Fruit fly (Drosophila melanogaster) whole organism, embryonic: Measurements from ENCODE around the gene CG5087.

Experiments
- CG10274 ChIP-seq: fragments of 200-800 bp; sonication (Bioruptor generic); optimal IDR thresholded peaks from 3 replicates; lab custom pipeline; 2017; ENCODE audit warnings: missing biosample characterization, mild to moderate bottlenecking, missing genetic modification characterization
- CG10654 ChIP-seq: fragments of 200-800 bp; sonication (Bioruptor generic); optimal IDR thresholded peaks from 2 replicates; lab custom pipeline; 2016; ENCODE audit warnings: missing biosample characterization, missing genetic modification characterization
- CG11247 ChIP-seq: fragments of 200-800 bp; sonication (Bioruptor generic); IDR thresholded peaks from 2 replicates; pipeline ENCODE4 v1.3.6; 2022; ENCODE audit warnings: missing biosample characterization, missing genetic modification characterization
- CG11695 ChIP-seq: fragments of 200-800 bp; sonication (Bioruptor generic); IDR thresholded peaks from 3 replicates; pipeline ENCODE4 v1.3.6; 2022; ENCODE audit warnings: missing biosample characterization, missing genetic modification characterization
- CG12104 ChIP-seq: fragments of 200-800 bp; sonication (Bioruptor generic); optimal IDR thresholded peaks from 3 replicates; lab custom pipeline; 2016; ENCODE audit warnings: missing biosample characterization, missing genetic modification characterization
- CG12236 ChIP-seq: fragments of 200-800 bp; sonication (Bioruptor generic); optimal IDR thresholded peaks from 2 replicates; lab custom pipeline; 2016; ENCODE audit warnings: missing biosample characterization, missing genetic modification characterization
- CG13624 ChIP-seq: fragments of 200-800 bp; sonication (Bioruptor generic); optimal IDR thresholded peaks from 2 replicates; lab custom pipeline; 2016; ENCODE audit warnings: missing biosample characterization, missing genetic modification characterization
- CG14014 ChIP-seq: fragments of 200-800 bp; sonication (Bioruptor generic); IDR thresholded peaks from 2 replicates; pipeline ENCODE4 v1.3.6; 2022; ENCODE audit warnings: missing biosample characterization, missing genetic modification characterization
- CG15601 ChIP-seq: fragments of 200-800 bp; sonication (Bioruptor generic); optimal IDR thresholded peaks from 3 replicates; lab custom pipeline; 2019; ENCODE audit warnings: missing biosample characterization, mild to moderate bottlenecking, missing genetic modification characterization, moderate library complexity
- CG17361 ChIP-seq: fragments of 200-800 bp; sonication (Bioruptor generic); IDR thresholded peaks from 3 replicates; pipeline ENCODE4 v1.3.6; 2022; ENCODE audit warnings: missing biosample characterization, missing genetic modification characterization
- CG17802 ChIP-seq: fragments of 200-800 bp; sonication (Bioruptor generic); optimal IDR thresholded peaks from 2 replicates; lab custom pipeline; 2018; ENCODE audit warnings: missing biosample characterization, mild to moderate bottlenecking, missing genetic modification characterization, moderate library complexity
- CG18476 ChIP-seq: fragments of 200-800 bp; sonication (Bioruptor generic); optimal IDR thresholded peaks from 2 replicates; lab custom pipeline; 2016; ENCODE audit warnings: missing biosample characterization, mild to moderate bottlenecking, missing genetic modification characterization
- CG2889 ChIP-seq: fragments of 200-800 bp; sonication (Bioruptor generic); IDR thresholded peaks from 3 replicates; pipeline ENCODE4 v1.3.6; 2022; ENCODE audit warnings: missing biosample characterization, missing genetic modification characterization
- CG31365 ChIP-seq: fragments of 200-800 bp; sonication (Bioruptor generic); optimal IDR thresholded peaks from 2 replicates; lab custom pipeline; 2018; ENCODE audit warnings: missing biosample characterization, mild to moderate bottlenecking, missing genetic modification characterization
- CG32532 ChIP-seq: fragments of 200-800 bp; sonication (Bioruptor generic); IDR thresholded peaks from 2 replicates; pipeline ENCODE4 v1.3.6; 2022; ENCODE audit warnings: missing biosample characterization, missing genetic modification characterization
- CG33557 ChIP-seq: fragments of 200-800 bp; sonication (Bioruptor generic); optimal IDR thresholded peaks from 2 replicates; lab custom pipeline; 2019; ENCODE audit warnings: missing biosample characterization, mild to moderate bottlenecking, missing genetic modification characterization, moderate library complexity
- CG6175 ChIP-seq: fragments of 200-800 bp; sonication (Bioruptor generic); IDR thresholded peaks from 3 replicates; pipeline ENCODE4 v1.3.6; 2022; ENCODE audit warnings: missing biosample characterization, missing genetic modification characterization
- CG6254 ChIP-seq: fragments of 200-800 bp; sonication (Bioruptor generic); optimal IDR thresholded peaks from 3 replicates; lab custom pipeline; 2017; ENCODE audit warnings: mild to moderate bottlenecking, missing biosample characterization, missing genetic modification reagents, missing genetic modification characterization
- CG8290 ChIP-seq, 3 experiments: fragments of 200-800 bp; sonication (Bioruptor generic); optimal IDR thresholded peaks; 2 replicates each; lab custom pipeline; 2016 to 2019; ENCODE audit warnings: missing biosample characterization in 3 of 3, missing genetic modification characterization in 3 of 3, mild to moderate bottlenecking in 2 of 3, moderate library complexity in 1 of 3
- Dll ChIP-seq: fragments of 200-800 bp; sonication (Bioruptor generic); IDR thresholded peaks from 4 replicates; pipeline ENCODE4 v1.3.6; 2022; ENCODE audit warnings: missing biosample characterization, missing genetic modification characterization; ENCODE audit not compliant: partially characterized antibody
- Hey ChIP-seq: fragments of 200-800 bp; sonication (Bioruptor generic); optimal IDR thresholded peaks from 3 replicates; lab custom pipeline; 2018; ENCODE audit warnings: missing biosample characterization, mild to moderate bottlenecking, missing genetic modification characterization
- Hr51 ChIP-seq, 2 experiments: fragments of 200-800 bp; sonication (Bioruptor generic); optimal IDR thresholded peaks; 2 replicates in 1 of 2; 3 replicates in 1 of 2; lab custom pipeline; 2016 to 2018; ENCODE audit warnings: missing biosample characterization in 2 of 2, missing genetic modification characterization in 2 of 2, mild to moderate bottlenecking in 1 of 2, moderate library complexity in 1 of 2
- Hsf ChIP-seq: fragments of 200-800 bp; sonication (Bioruptor generic); optimal IDR thresholded peaks from 3 replicates; lab custom pipeline; 2016; ENCODE audit warnings: missing biosample characterization, missing genetic modification characterization
- Meics ChIP-seq: fragments of 200-800 bp; sonication (Bioruptor generic); optimal IDR thresholded peaks from 2 replicates; lab custom pipeline; 2017; ENCODE audit warnings: missing biosample characterization, mild to moderate bottlenecking, missing genetic modification characterization
- Rx ChIP-seq: fragments of 200-800 bp; sonication (Bioruptor generic); IDR thresholded peaks from 2 replicates; pipeline ENCODE4 v1.3.6; 2022; ENCODE audit warnings: missing biosample characterization, missing genetic modification characterization
- Taf1 ChIP-seq: fragments of 200-800 bp; sonication (Bioruptor generic); IDR thresholded peaks from 2 replicates; pipeline ENCODE4 v1.3.6; 2022; ENCODE audit warnings: missing biosample characterization, missing genetic modification characterization
- Usf ChIP-seq: fragments of 200-800 bp; sonication (Bioruptor generic); optimal IDR thresholded peaks from 2 replicates; lab custom pipeline; 2017; ENCODE audit warnings: missing genotype, missing biosample characterization, missing genetic modification characterization
- Xrp1 ChIP-seq: fragments of 200-800 bp; sonication (Bioruptor generic); IDR thresholded peaks from 2 replicates; pipeline ENCODE4 v1.3.6; 2022; ENCODE audit warnings: missing biosample characterization, missing genetic modification characterization
- br ChIP-seq: fragments of >200 bp; optimal IDR thresholded peaks from 2 replicates; lab custom pipeline; 2017
- cwo ChIP-seq: fragments of 200-800 bp; sonication (Bioruptor generic); optimal IDR thresholded peaks from 3 replicates; lab custom pipeline; 2017; ENCODE audit warnings: missing biosample characterization, missing genetic modification characterization, mild to moderate bottlenecking, moderate library complexity, missing genetic modification reagents
- dimm ChIP-seq: fragments of 200-800 bp; sonication (Bioruptor generic); IDR thresholded peaks from 2 replicates; pipeline ENCODE4 v1.3.6; 2022; ENCODE audit warnings: missing biosample characterization, missing genetic modification characterization
- emc ChIP-seq: fragments of 200-800 bp; sonication (Bioruptor generic); optimal IDR thresholded peaks from 2 replicates; lab custom pipeline; 2016; ENCODE audit warnings: missing biosample characterization, missing genetic modification characterization
- ems ChIP-seq: fragments of 200-800 bp; sonication (Bioruptor generic); optimal IDR thresholded peaks from 3 replicates; lab custom pipeline; 2016; ENCODE audit warnings: missing biosample characterization, missing genetic modification characterization
- gem ChIP-seq: fragments of 200-800 bp; sonication (Bioruptor generic); optimal IDR thresholded peaks from 2 replicates; lab custom pipeline; 2019; ENCODE audit warnings: missing biosample characterization, mild to moderate bottlenecking, missing genetic modification characterization, moderate library complexity
- hth ChIP-seq: fragments of >200 bp; optimal IDR thresholded peaks from 2 replicates; lab custom pipeline; 2017; ENCODE audit warnings: inconsistent platforms
- insv ChIP-seq, 2 experiments: fragments of 200-800 bp; sonication (Bioruptor generic); optimal IDR thresholded peaks; 3 replicates each; lab custom pipeline; 2016 to 2018; ENCODE audit warnings: missing biosample characterization in 2 of 2, missing genetic modification characterization in 2 of 2
- lmd ChIP-seq: fragments of 200-800 bp; sonication (Bioruptor generic); IDR thresholded peaks from 2 replicates; pipeline ENCODE4 v1.3.6; 2022; ENCODE audit warnings: missing biosample characterization, missing genetic modification characterization
- luna ChIP-seq: fragments of 200-800 bp; sonication (Bioruptor generic); optimal IDR thresholded peaks from 2 replicates; lab custom pipeline; 2016; ENCODE audit warnings: missing biosample characterization, missing genetic modification characterization
- maf-S ChIP-seq: fragments of 200-800 bp; sonication (Bioruptor generic); optimal IDR thresholded peaks from 2 replicates; lab custom pipeline; 2016; ENCODE audit warnings: missing biosample characterization, missing genetic modification characterization
- nom ChIP-seq: fragments of 200-800 bp; sonication (Bioruptor generic); optimal IDR thresholded peaks from 2 replicates; lab custom pipeline; 2017; ENCODE audit warnings: missing biosample characterization, missing genetic modification characterization, mild to moderate bottlenecking, moderate library complexity, missing genetic modification reagents
- ranshi ChIP-seq: fragments of 200-800 bp; sonication (Bioruptor generic); IDR thresholded peaks from 2 replicates; pipeline ENCODE4 v1.3.6; 2022; ENCODE audit warnings: missing biosample characterization, missing genetic modification characterization
- sc ChIP-seq, 3 experiments: fragments of >200 bp in 2 of 3; fragments of 200-800 bp in 1 of 3; sonication (Bioruptor generic) in 1 of 3; optimal IDR thresholded peaks; 2 replicates in 2 of 3; 3 replicates in 1 of 3; lab custom pipeline; 2017; ENCODE audit warnings: mild to moderate bottlenecking in 1 of 3, missing biosample characterization in 1 of 3, missing genetic modification characterization in 1 of 3, missing genetic modification reagents in 1 of 3
- sens-2 ChIP-seq: fragments of 200-800 bp; sonication (Bioruptor generic); IDR thresholded peaks from 2 replicates; pipeline ENCODE4 v1.3.6; 2022; ENCODE audit warnings: missing biosample characterization, missing genetic modification characterization
- seq ChIP-seq: fragments of 200-800 bp; sonication (Bioruptor generic); IDR thresholded peaks from 2 replicates; pipeline ENCODE4 v1.3.6; 2022; ENCODE audit warnings: missing biosample characterization, missing genetic modification characterization
- sim ChIP-seq: fragments of 200-800 bp; sonication (Bioruptor generic); IDR thresholded peaks from 2 replicates; pipeline ENCODE4 v1.3.6; 2022; ENCODE audit warnings: missing biosample characterization, missing genetic modification characterization
- tgo ChIP-seq: fragments of 200-800 bp; sonication (Bioruptor generic); IDR thresholded peaks from 3 replicates; pipeline ENCODE4 v1.3.6; 2022; ENCODE audit warnings: missing biosample characterization, missing genetic modification characterization
- tup ChIP-seq: fragments of 200-800 bp; sonication (Bioruptor generic); optimal IDR thresholded peaks from 2 replicates; lab custom pipeline; 2016; ENCODE audit warnings: missing biosample characterization, mild to moderate bottlenecking, missing genetic modification characterization, moderate library complexity
- vvl ChIP-seq: fragments of 200-800 bp; sonication (Bioruptor generic); IDR thresholded peaks from 2 replicates; pipeline ENCODE4 v1.3.6; 2022; ENCODE audit warnings: missing biosample characterization, missing genetic modification characterization
- wek ChIP-seq: fragments of 200-800 bp; sonication (Bioruptor generic); optimal IDR thresholded peaks from 3 replicates; lab custom pipeline; 2018; ENCODE audit warnings: missing biosample characterization, mild to moderate bottlenecking, missing genetic modification characterization, moderate library complexity

Gene CG5087

dm6 chr3L:8985848-8986320, 12.1 kb upstream of the CG5087 start, which contains the start of gene Galk (continued):
- no peak for TF ChIP-seq sc (optimal IDR thresholded peaks at IDR 0.05; lab: Kevin White, UChicago)
- peak; percentile 2 for TF ChIP-seq sc (GFP tag; optimal IDR thresholded peaks at IDR 0.05; lab: Kevin White, UChicago)
- TF ChIP-seq CG17361 (GFP tag; lab: Robert Waterston, UW), result no peak; the same call in 2 of the 3 replicates
- peak; percentile 77 for TF ChIP-seq Meics (GFP tag; lab: Kevin White, UChicago)
- peak in 1 of 2 experiments; percentile 25 for TF ChIP-seq Hr51 (GFP tag; optimal IDR thresholded peaks at IDR 0.05; lab: Kevin White, UChicago)
- TF ChIP-seq CG33557 (GFP tag; lab: Kevin White, UChicago), result peak; percentile 56
- 0 out of 2 replicates have a peak, but pooled peaks have one; percentile 10 for TF ChIP-seq seq (GFP tag; lab: Robert Waterston, UW)
- TF ChIP-seq hth (lab: Kevin White, UChicago), result no peak
- TF ChIP-seq CG18476 (GFP tag; lab: Kevin White, UChicago), result peak; percentile 8
- TF ChIP-seq CG12236 (GFP tag; lab: Kevin White, UChicago), result no peak

dm6 chr3L:8986582-8986981, 11.4 kb upstream of the CG5087 start, which contains the start of gene CG5068:
Gene CG5068 (plus strand): TSS chr3L:8986710.
- TF ChIP-seq CG8290 (GFP tag; optimal IDR thresholded peaks at IDR 0.05; lab: Kevin White, UChicago) (no peak), CG8290 (tag; optimal IDR thresholded peaks at IDR 0.05; lab: Kevin White, UChicago) (no peak), CG32532 (GFP tag; lab: Robert Waterston, UW) (no peak; the same call in 1 of the 2 replicates), ranshi (GFP tag; lab: Robert Waterston, UW) (no peak), br (lab: Kevin White, UChicago) (no peak), luna (GFP tag; lab: Kevin White, UChicago) (no peak), CG10274 (GFP tag; lab: Kevin White, UChicago) (no peak), CG10654 (GFP tag; lab: Kevin White, UChicago) (no peak), gem (tag; lab: Kevin White, UChicago) (no peak), cwo (no peak), CG13624 (no peak), emc (GFP tag; lab: Kevin White, UChicago) (no peak), CG6254 (GFP tag; lab: Kevin White, UChicago) (no peak), CG11247 (GFP tag; lab: Robert Waterston, UW) (no peak), insv (GFP tag; optimal IDR thresholded peaks at IDR 0.05; lab: Kevin White, UChicago) (no peak), CG15601 (no peak), CG14014 (GFP tag; lab: Robert Waterston, UW) (no peak), tup (GFP tag; lab: Kevin White, UChicago) (no peak), CG17802 (tag; lab: Kevin White, UChicago) (no peak), CG12104 (GFP tag; lab: Kevin White, UChicago) (no peak), Rx (GFP tag; lab: Robert Waterston, UW) (no peak), CG11695 (GFP tag; lab: Robert Waterston, UW) (no peak), wek (GFP tag; lab: Kevin White, UChicago) (no peak), Xrp1 (GFP tag; lab: Robert Waterston, UW) (no peak), nom (no peak), sens-2 (GFP tag; lab: Robert Waterston, UW) (no peak), dimm (GFP tag; lab: Robert Waterston, UW) (no peak), ems (GFP tag; lab: Kevin White, UChicago) (no peak), Usf (GFP tag; lab: Kevin White, UChicago) (no peak), Hey (tag; lab: Kevin White, UChicago) (no peak), sim (GFP tag; lab: Robert Waterston, UW) (no peak), Dll (GFP tag; lab: Robert Waterston, UW) (0 out of 4 replicates have a peak, but pooled peaks have one; percentile 17), lmd (GFP tag; lab: Robert Waterston, UW) (no peak), sc (optimal IDR thresholded peaks at IDR 0.05; lab: Kevin White, UChicago) (no peak), sc (GFP tag; optimal IDR thresholded peaks at IDR 0.05; lab: Kevin White, UChicago) (no peak), maf-S (GFP tag; lab: Kevin White, UChicago) (no peak), vvl (GFP tag; lab: Robert Waterston, UW) (peak; percentile 29; the same call in 1 of the 2 replicates), CG2889 (no peak), CG6175 (GFP tag; lab: Robert Waterston, UW) (no peak), Hsf (no peak), CG31365 (tag; lab: Kevin White, UChicago) (no peak), tgo (GFP tag; lab: Robert Waterston, UW) (no peak), Taf1 (GFP tag; lab: Robert Waterston, UW) (no peak)
